Worm (Caenorhabditis elegans) whole organism, L2 larva: ENCODE data around the gene mpz-5.

Experiments
- C34F6.9 ChIP-seq: fragments of 150-350 bp; optimal IDR thresholded peaks from 2 replicates; lab custom pipeline; 2014; ENCODE audit warnings: missing biosample characterization, missing genetic modification characterization
- F13H6.1 ChIP-seq: sonication (generic microtip); optimal IDR thresholded peaks from 2 replicates; lab custom pipeline; 2016; ENCODE audit warnings: missing genetic modification characterization, missing compliant biosample characterization
- R02D3.7 ChIP-seq: fragments of 150-350 bp; optimal IDR thresholded peaks from 2 replicates; lab custom pipeline; 2014; ENCODE audit warnings: missing biosample characterization, missing genetic modification characterization
- Y55F3AM.14 ChIP-seq: fragments of 200-800 bp; sonication (Bioruptor generic); optimal IDR thresholded peaks from 2 replicates; lab custom pipeline; 2018; ENCODE audit warnings: mild to moderate bottlenecking, missing genetic modification characterization, missing compliant biosample characterization
- alr-1 ChIP-seq: fragments of 150-350 bp; optimal IDR thresholded peaks from 2 replicates; lab custom pipeline; 2014; ENCODE audit warnings: missing biosample characterization, missing genetic modification characterization
- aly-2 ChIP-seq: fragments of 150-350 bp; optimal IDR thresholded peaks from 2 replicates; lab custom pipeline; 2014; ENCODE audit warnings: missing biosample characterization, missing genetic modification characterization
- ama-1 ChIP-seq: fragments of 150-350 bp; optimal IDR thresholded peaks from 2 replicates; lab custom pipeline; 2018; ENCODE audit warnings: inconsistent platforms
- blmp-1 ChIP-seq: sonication (generic microtip); optimal IDR thresholded peaks from 2 replicates; lab custom pipeline; 2017; ENCODE audit warnings: missing genetic modification characterization, mild to moderate bottlenecking, missing compliant biosample characterization, antibody characterized with exemption, moderate library complexity; ENCODE audit not compliant: insufficient read depth
- ceh-16 ChIP-seq: fragments of 150-350 bp; optimal IDR thresholded peaks from 2 replicates; lab custom pipeline; 2014; ENCODE audit warnings: missing biosample characterization, missing genetic modification characterization
- crh-2 ChIP-seq: sonication (generic microtip); optimal IDR thresholded peaks from 2 replicates; lab custom pipeline; 2017; ENCODE audit warnings: missing biosample characterization, missing genetic modification characterization
- dmd-4 ChIP-seq: sonication (generic microtip); optimal IDR thresholded peaks from 2 replicates; lab custom pipeline; 2017; ENCODE audit warnings: missing biosample characterization, missing genetic modification characterization
- egl-27 ChIP-seq: sonication (generic microtip); optimal IDR thresholded peaks from 3 replicates; lab custom pipeline; 2017; ENCODE audit warnings: missing biosample characterization, missing genetic modification reagents, missing genetic modification characterization
- elt-3 ChIP-seq: sonication (generic microtip); optimal IDR thresholded peaks from 2 replicates; lab custom pipeline; 2017; ENCODE audit warnings: missing biosample characterization, missing genetic modification characterization
- fos-1 ChIP-seq: fragments of 150-350 bp; optimal IDR thresholded peaks from 2 replicates; lab custom pipeline; 2014; ENCODE audit warnings: missing biosample characterization, missing genetic modification characterization
- gmeb-1 ChIP-seq: fragments of 150-350 bp; optimal IDR thresholded peaks from 2 replicates; lab custom pipeline; 2014; ENCODE audit warnings: missing biosample characterization, missing genetic modification characterization
- lin-13 ChIP-seq: fragments of 150-350 bp; optimal IDR thresholded peaks from 2 replicates; lab custom pipeline; 2014; ENCODE audit warnings: missing biosample characterization, missing genetic modification reagents, missing genetic modification characterization
- lsy-2 ChIP-seq, 2 experiments: fragments of 150-350 bp in 1 of 2; sonication (generic microtip) in 1 of 2; optimal IDR thresholded peaks; 2 replicates each; lab custom pipeline; 2014 to 2017; ENCODE audit warnings: missing biosample characterization in 2 of 2, missing genetic modification characterization in 2 of 2
- mab-5 ChIP-seq: fragments of 150-350 bp; optimal IDR thresholded peaks from 2 replicates; lab custom pipeline; 2014; ENCODE audit warnings: missing biosample characterization, missing genetic modification characterization
- mbf-1 ChIP-seq: sonication (generic microtip); optimal IDR thresholded peaks from 2 replicates; lab custom pipeline; 2017; ENCODE audit warnings: missing biosample characterization, missing genetic modification characterization
- mdl-1 ChIP-seq, 2 experiments: fragments of 150-350 bp in 1 of 2; sonication (generic microtip) in 1 of 2; optimal IDR thresholded peaks; 2 replicates each; lab custom pipeline; 2017; ENCODE audit warnings: missing biosample characterization in 2 of 2, missing genetic modification characterization in 2 of 2
- nhr-11 ChIP-seq: fragments of 150-350 bp; optimal IDR thresholded peaks from 2 replicates; lab custom pipeline; 2014; ENCODE audit warnings: missing biosample characterization, missing genetic modification characterization
- nhr-12 ChIP-seq: fragments of 150-350 bp; optimal IDR thresholded peaks from 2 replicates; lab custom pipeline; 2014; ENCODE audit warnings: missing biosample characterization, missing genetic modification characterization
- nhr-129 ChIP-seq: fragments of 150-350 bp; optimal IDR thresholded peaks from 2 replicates; lab custom pipeline; 2014; ENCODE audit warnings: missing biosample characterization, missing genetic modification characterization
- nhr-21 ChIP-seq: fragments of 150-350 bp; optimal IDR thresholded peaks from 2 replicates; lab custom pipeline; 2014; ENCODE audit warnings: missing biosample characterization, missing genetic modification characterization
- nhr-23 ChIP-seq: fragments of 150-350 bp; optimal IDR thresholded peaks from 2 replicates; lab custom pipeline; 2014; ENCODE audit warnings: missing biosample characterization, missing genetic modification reagents, missing genetic modification characterization
- nhr-237 ChIP-seq: fragments of 150-350 bp; optimal IDR thresholded peaks from 2 replicates; lab custom pipeline; 2014; ENCODE audit warnings: missing biosample characterization, missing genetic modification characterization
- nhr-25 ChIP-seq: fragments of 150-350 bp; sonication (generic microtip); optimal IDR thresholded peaks from 3 replicates; lab custom pipeline; 2014; ENCODE audit warnings: missing biosample characterization, missing genetic modification characterization
- nhr-6 ChIP-seq: fragments of 150-350 bp; optimal IDR thresholded peaks from 2 replicates; lab custom pipeline; 2014; ENCODE audit warnings: missing biosample characterization, missing genetic modification characterization
- nhr-77 ChIP-seq: fragments of 150-350 bp; optimal IDR thresholded peaks from 2 replicates; lab custom pipeline; 2014; ENCODE audit warnings: missing biosample characterization, missing genetic modification characterization
- peb-1 ChIP-seq: fragments of 150-350 bp; optimal IDR thresholded peaks from 2 replicates; lab custom pipeline; 2014; ENCODE audit warnings: missing biosample characterization, missing genetic modification characterization
- sem-4 ChIP-seq: fragments of 150-350 bp; optimal IDR thresholded peaks from 2 replicates; lab custom pipeline; 2014; ENCODE audit warnings: missing biosample characterization, missing genetic modification reagents, missing genetic modification characterization
- skn-1 ChIP-seq: sonication (generic microtip); optimal IDR thresholded peaks from 2 replicates; lab custom pipeline; 2017; ENCODE audit warnings: missing biosample characterization, missing genetic modification characterization
- sma-3 ChIP-seq: sonication (generic microtip); optimal IDR thresholded peaks from 2 replicates; lab custom pipeline; 2016; ENCODE audit warnings: missing genetic modification reagents, missing genetic modification characterization, missing compliant biosample characterization
- sma-9 ChIP-seq, 2 experiments: fragments of 150-350 bp in 1 of 2; sonication (generic microtip) in 1 of 2; optimal IDR thresholded peaks; 2 replicates each; lab custom pipeline; 2014 to 2016; ENCODE audit warnings: missing genetic modification characterization in 2 of 2, mild to moderate bottlenecking in 1 of 2, missing biosample characterization in 1 of 2, missing compliant biosample characterization in 1 of 2, missing genetic modification reagents in 1 of 2, moderate library complexity in 1 of 2
- snpc-4 ChIP-seq: fragments of 150-350 bp; optimal IDR thresholded peaks from 2 replicates; lab custom pipeline; 2014; ENCODE audit warnings: missing biosample characterization, missing genetic modification characterization
- unc-39 ChIP-seq: fragments of 150-350 bp; optimal IDR thresholded peaks from 2 replicates; lab custom pipeline; 2014; ENCODE audit warnings: missing biosample characterization, missing genetic modification characterization
- unc-55 ChIP-seq: fragments of 150-350 bp; sonication (generic microtip); optimal IDR thresholded peaks from 3 replicates; lab custom pipeline; 2014; ENCODE audit warnings: missing biosample characterization, missing genetic modification reagents, missing genetic modification characterization
- unc-62 ChIP-seq: fragments of 150-350 bp; optimal IDR thresholded peaks from 2 replicates; lab custom pipeline; 2014; ENCODE audit warnings: missing biosample characterization, missing genetic modification reagents, missing genetic modification characterization
- zag-1 ChIP-seq: fragments of 150-350 bp; optimal IDR thresholded peaks from 2 replicates; lab custom pipeline; 2014; ENCODE audit warnings: missing biosample characterization, missing genetic modification characterization
- ztf-1 ChIP-seq: fragments of 200-800 bp; sonication (Bioruptor generic); conservative IDR thresholded peaks from 2 replicates; pipeline ENCODE4 v1.3.6; 2022; ENCODE audit warnings: missing genetic modification characterization, missing compliant biosample characterization
- ztf-11 ChIP-seq: sonication (generic microtip); optimal IDR thresholded peaks from 2 replicates; lab custom pipeline; 2017; ENCODE audit warnings: missing biosample characterization, missing genetic modification characterization
- ztf-4 ChIP-seq: fragments of 150-350 bp; optimal IDR thresholded peaks from 2 replicates; lab custom pipeline; 2014; ENCODE audit warnings: missing biosample characterization, missing genetic modification characterization

Gene mpz-5

DNA sequence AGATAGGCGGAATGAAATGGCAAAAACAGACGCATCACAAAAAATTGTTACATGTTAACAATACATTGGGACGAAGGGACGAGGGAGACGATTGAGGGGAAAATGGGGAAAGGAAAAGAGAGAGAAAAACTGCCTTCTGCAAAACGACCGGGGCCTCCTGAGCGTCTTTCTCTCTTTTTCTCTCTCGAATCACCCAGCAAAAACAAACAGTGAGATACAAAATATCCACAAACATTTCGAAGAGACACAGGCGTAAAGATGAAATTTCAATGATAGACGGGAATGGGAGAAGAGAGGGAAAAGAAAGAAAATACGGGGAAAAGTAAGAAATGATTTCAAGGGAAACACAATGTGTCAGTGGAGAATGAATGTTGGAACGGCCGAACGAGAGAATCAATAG lies 27.6 kb downstream of the mpz-5 start:
- TF ChIP-seq sma-3 (GFP tag; lab: Kevin White, UChicago) (peak; percentile 2), aly-2 (tag; lab: Kevin White, UChicago) (no peak), gmeb-1 (no peak), sma-9 (GFP tag; optimal IDR thresholded peaks at IDR 0.05; lab: Kevin White, UChicago) (peak; percentile 61), sma-9 (tag; optimal IDR thresholded peaks at IDR 0.05; lab: Kevin White, UChicago) (no peak), nhr-25 (tag; lab: Kevin White, UChicago) (peak; percentile 52), nhr-77 (tag; lab: Kevin White, UChicago) (no peak), fos-1 (peak; percentile 68), sem-4 (peak; percentile 40), ztf-11 (tag; lab: Kevin White, UChicago) (no peak), snpc-4 (tag; lab: Kevin White, UChicago) (no peak), unc-55 (GFP tag; lab: Kevin White, UChicago) (peak; percentile 71), F13H6.1 (tag; lab: Kevin White, UChicago) (peak; percentile 69), lsy-2 (tag; optimal IDR thresholded peaks at IDR 0.05; lab: Kevin White, UChicago) (peak; percentile 12 to 64), R02D3.7 (no peak), nhr-21 (tag; lab: Kevin White, UChicago) (peak; percentile 43), unc-39 (no peak), ztf-4 (tag; lab: Kevin White, UChicago) (no peak), nhr-237 (no peak), peb-1 (tag; lab: Kevin White, UChicago) (no peak), elt-3 (tag; lab: Kevin White, UChicago) (no peak), egl-27 (peak; percentile 22), skn-1 (tag; lab: Kevin White, UChicago) (no peak), mab-5 (no peak), ztf-1 (GFP tag; lab: Robert Waterston, UW) (no peak), nhr-12 (no peak), lin-13 (peak; percentile 33), zag-1 (tag; lab: Kevin White, UChicago) (peak; percentile 12), unc-62 (GFP tag; lab: Kevin White, UChicago) (no peak), nhr-11 (tag; lab: Kevin White, UChicago) (no peak), alr-1 (tag; lab: Kevin White, UChicago) (no peak), dmd-4 (tag; lab: Kevin White, UChicago) (no peak), Y55F3AM.14 (GFP tag; lab: Kevin White, UChicago) (no peak), C34F6.9 (tag; lab: Kevin White, UChicago) (peak; percentile 85), nhr-6 (peak; percentile 31), nhr-23 (tag; lab: Kevin White, UChicago) (no peak), crh-2 (tag; lab: Kevin White, UChicago) (peak; percentile 89), nhr-129 (tag; lab: Kevin White, UChicago) (peak; percentile 82), mbf-1 (tag; lab: Kevin White, UChicago) (no peak), mdl-1 (tag; optimal IDR thresholded peaks at IDR 0.05; lab: Kevin White, UChicago) (no peak), ama-1 (lab: Kevin White, UChicago) (peak; percentile 9), blmp-1 (tag; lab: Kevin White, UChicago) (peak; percentile 45), ceh-16 (no peak)
- TF ChIP-seq, all 48 proteins: peak for 18

DNA sequence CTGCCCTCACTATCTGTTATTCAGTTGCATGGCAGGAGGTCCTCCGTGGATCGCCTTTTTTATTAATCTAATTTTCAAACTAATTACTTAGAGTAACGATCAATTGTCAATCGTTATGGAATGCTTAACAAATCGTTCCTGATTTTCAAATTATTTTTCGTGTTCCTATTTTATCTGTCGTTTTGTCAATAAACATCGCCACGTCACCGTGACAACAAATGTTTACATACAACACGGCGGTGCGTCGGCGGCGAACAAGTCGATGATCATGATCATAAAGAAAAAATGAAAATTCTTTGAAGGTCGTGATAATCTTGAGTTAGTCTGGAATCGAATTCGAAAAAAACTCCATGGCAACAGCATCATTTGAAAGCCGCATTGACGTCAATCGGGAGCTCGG lies 28.1 kb downstream of the mpz-5 start:
- TF ChIP-seq lin-13 (no peak), crh-2 (tag; lab: Kevin White, UChicago) (peak; percentile 11)

- TF ChIP-seq C34F6.9 (tag; lab: Kevin White, UChicago) (peak; percentile 69), lin-13 (peak; percentile 38), nhr-23 (tag; lab: Kevin White, UChicago) (no peak), F13H6.1 (tag; lab: Kevin White, UChicago) (peak; percentile 70), lsy-2 (tag; optimal IDR thresholded peaks at IDR 0.05; lab: Kevin White, UChicago) (peak in 1 of 2 experiments; percentile 38), ztf-4 (tag; lab: Kevin White, UChicago) (peak; percentile 20), skn-1 (tag; lab: Kevin White, UChicago) (no peak), sma-9 (GFP tag; optimal IDR thresholded peaks at IDR 0.05; lab: Kevin White, UChicago) (peak; percentile 60), sma-9 (tag; optimal IDR thresholded peaks at IDR 0.05; lab: Kevin White, UChicago) (no peak), zag-1 (tag; lab: Kevin White, UChicago) (peak; percentile 9), mbf-1 (tag; lab: Kevin White, UChicago) (no peak), nhr-129 (tag; lab: Kevin White, UChicago) (peak; percentile 68), fos-1 (no peak), crh-2 (tag; lab: Kevin White, UChicago) (peak; percentile 74), R02D3.7 (no peak), snpc-4 (tag; lab: Kevin White, UChicago) (no peak)
Observed at ce11 chrIV:10344621-10345020, 29.0 kb downstream of the mpz-5 start.
